Worm (Caenorhabditis elegans): ENCODE data around the gene drr-2.

ce11 chrIII:13652708-13653107 is 9.3 kb upstream of the drr-2 start:
- TF ChIP-seq nhr-77 (tag; optimal IDR thresholded peaks at IDR 0.05) (no peak), ztf-4 (tag; optimal IDR thresholded peaks at IDR 0.05) (no peak), lin-11 (tag; optimal IDR thresholded peaks at IDR 0.05) (no peak), nhr-23 (tag; optimal IDR thresholded peaks at IDR 0.05) (no peak), ZK546.5 (tag; optimal IDR thresholded peaks at IDR 0.05) (no peak), elt-3 (tag; optimal IDR thresholded peaks at IDR 0.05) (no peak), ama-1 (optimal IDR thresholded peaks at IDR 0.05) (no peak), lin-39 (tag; optimal IDR thresholded peaks at IDR 0.05) (no peak)

All from whole organism, L2 larva.